Fruit fly (Drosophila melanogaster) whole organism, adult: ENCODE measurements around the gene CG11755.

Source experiments
- CG11617 ChIP-seq: fragments of 200-800 bp; sonication (Bioruptor generic); optimal IDR thresholded peaks from 2 replicates; lab custom pipeline; 2017; ENCODE audit warnings: mild to moderate bottlenecking, missing biosample characterization, missing genetic modification reagents, missing genetic modification characterization
- CG12768 ChIP-seq: fragments of 200-800 bp; sonication (Bioruptor generic); optimal IDR thresholded peaks from 2 replicates; lab custom pipeline; 2017; ENCODE audit warnings: missing biosample characterization, missing genetic modification characterization, mild to moderate bottlenecking, moderate library complexity, missing genetic modification reagents
- CG14711 ChIP-seq: fragments of 200-800 bp; sonication (Bioruptor generic); optimal IDR thresholded peaks from 2 replicates; lab custom pipeline; 2018; ENCODE audit warnings: missing biosample characterization, mild to moderate bottlenecking, missing genetic modification characterization, moderate library complexity
- CG1620 ChIP-seq: fragments of 200-800 bp; sonication (Bioruptor generic); optimal IDR thresholded peaks from 2 replicates; lab custom pipeline; 2016; ENCODE audit warnings: missing biosample characterization, missing genetic modification characterization
- CG33017 ChIP-seq: fragments of 200-800 bp; sonication (Bioruptor generic); optimal IDR thresholded peaks from 2 replicates; lab custom pipeline; 2018; ENCODE audit warnings: missing biosample characterization, mild to moderate bottlenecking, missing genetic modification characterization, moderate library complexity
- CG5204 ChIP-seq: fragments of 200-800 bp; sonication (Bioruptor generic); optimal IDR thresholded peaks from 2 replicates; lab custom pipeline; 2016; ENCODE audit warnings: missing biosample characterization, missing genetic modification characterization
- CG7045 ChIP-seq: fragments of 200-800 bp; sonication (Bioruptor generic); optimal IDR thresholded peaks from 2 replicates; lab custom pipeline; 2017; ENCODE audit warnings: missing biosample characterization, mild to moderate bottlenecking, missing genetic modification characterization
- CG7101 ChIP-seq: fragments of 200-800 bp; sonication (Bioruptor generic); optimal IDR thresholded peaks from 2 replicates; lab custom pipeline; 2018; ENCODE audit warnings: missing biosample characterization, mild to moderate bottlenecking, missing genetic modification characterization, moderate library complexity
- Clk ChIP-seq: fragments of 200-800 bp; sonication (Bioruptor generic); optimal IDR thresholded peaks from 2 replicates; lab custom pipeline; 2017; ENCODE audit warnings: missing biosample characterization, missing genetic modification characterization
- Crg-1 ChIP-seq: fragments of 200-800 bp; sonication (Bioruptor generic); optimal IDR thresholded peaks from 2 replicates; lab custom pipeline; 2016; ENCODE audit warnings: missing biosample characterization, missing genetic modification characterization
- Hr96 ChIP-seq: fragments of 200-800 bp; sonication (Bioruptor generic); optimal IDR thresholded peaks from 2 replicates; lab custom pipeline; 2016; ENCODE audit warnings: missing biosample characterization, missing genetic modification characterization
- Mnt ChIP-seq: fragments of 200-800 bp; sonication (Bioruptor generic); optimal IDR thresholded peaks from 2 replicates; lab custom pipeline; 2016; ENCODE audit warnings: missing biosample characterization, mild to moderate bottlenecking, missing genetic modification characterization
- bab1 ChIP-seq: fragments of 200-800 bp; sonication (Bioruptor generic); optimal IDR thresholded peaks from 3 replicates; lab custom pipeline; 2019; ENCODE audit warnings: missing biosample characterization, mild to moderate bottlenecking, missing genetic modification characterization, moderate library complexity
- cic ChIP-seq: fragments of 200-800 bp; sonication (Bioruptor generic); optimal IDR thresholded peaks from 2 replicates; lab custom pipeline; 2017; ENCODE audit warnings: missing biosample characterization, mild to moderate bottlenecking, missing genetic modification characterization, moderate library complexity
- cnc ChIP-seq, 2 experiments: fragments of >200 bp; optimal IDR thresholded peaks; 2 replicates each; lab custom pipeline; 2017
- kay ChIP-seq: fragments of 200-800 bp; sonication (Bioruptor generic); peaks from one replicate; lab custom pipeline; 2016; ENCODE audit warnings: missing biosample characterization, missing genetic modification characterization, borderline replicate concordance
- ovo ChIP-seq: fragments of 200-800 bp; sonication (Bioruptor generic); optimal IDR thresholded peaks from 2 replicates; lab custom pipeline; 2016; ENCODE audit warnings: missing biosample characterization, missing genetic modification characterization
- pad ChIP-seq: fragments of 200-800 bp; sonication (Bioruptor generic); optimal IDR thresholded peaks from 3 replicates; lab custom pipeline; 2017; ENCODE audit warnings: missing biosample characterization, missing genetic modification characterization, mild to moderate bottlenecking, moderate library complexity, missing genetic modification reagents
- tj ChIP-seq: fragments of 200-800 bp; sonication (Bioruptor generic); optimal IDR thresholded peaks from 3 replicates; lab custom pipeline; 2017; ENCODE audit warnings: missing biosample characterization, mild to moderate bottlenecking, missing genetic modification characterization, moderate library complexity
- toe ChIP-seq: fragments of 200-800 bp; sonication (Bioruptor generic); optimal IDR thresholded peaks from 2 replicates; lab custom pipeline; 2016; ENCODE audit warnings: missing biosample characterization, missing genetic modification characterization

Gene CG11755

DNA sequence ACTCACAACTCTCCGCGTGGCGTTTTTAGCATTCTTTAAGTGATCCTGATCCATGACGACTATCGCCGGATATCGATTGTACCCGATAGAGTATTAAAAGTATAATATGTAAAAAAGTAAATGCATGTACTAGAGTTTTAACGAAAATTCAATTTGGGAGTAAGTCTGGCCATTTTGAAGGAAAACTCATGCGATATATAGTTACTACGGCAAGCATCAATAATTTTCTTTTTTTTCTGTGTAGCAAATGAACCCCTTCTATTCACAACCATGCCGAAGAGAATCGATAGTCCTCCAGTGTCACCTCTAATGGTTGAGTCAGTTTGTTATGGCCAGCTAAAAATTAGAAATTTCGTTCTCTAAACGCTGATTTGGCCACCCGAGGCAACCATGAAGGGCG lies 24.0 kb upstream of the CG11755 start, which contains the start of the genes Sys1 and Dhod:
Gene Sys1 (plus strand): TSS at position 91 of the 400 bp plus-strand sequence.
Gene Dhod (minus strand): TSS at position 186 of the 400 bp plus-strand sequence.
- peak; percentile 79 for TF ChIP-seq Crg-1 (GFP tag; lab: Kevin White, UChicago)
- TF ChIP-seq kay: no peak
- TF ChIP-seq ovo (GFP tag; lab: Kevin White, UChicago): peak; percentile 19
- TF ChIP-seq toe: peak; percentile 84
- TF ChIP-seq Clk (GFP tag; lab: Kevin White, UChicago): peak; percentile 16
- TF ChIP-seq cnc (optimal IDR thresholded peaks at IDR 0.05; lab: Kevin White, UChicago): no peak
- TF ChIP-seq CG7045: peak; percentile 49
- TF ChIP-seq CG7101 (tag; lab: Kevin White, UChicago): peak; percentile 74
- peak; percentile 9 for TF ChIP-seq cic
- peak; percentile 46 for TF ChIP-seq tj (GFP tag; lab: Kevin White, UChicago)
- peak; percentile 89 for TF ChIP-seq bab1
- TF ChIP-seq Hr96 (GFP tag; lab: Kevin White, UChicago): peak; percentile 76
- TF ChIP-seq CG5204: no peak
- TF ChIP-seq CG14711 (tag; lab: Kevin White, UChicago): peak; percentile 81
- TF ChIP-seq CG11617 (GFP tag; lab: Kevin White, UChicago): peak; percentile 75
- peak; percentile 71 for TF ChIP-seq CG12768
- TF ChIP-seq CG1620: peak; percentile 74
- TF ChIP-seq Mnt (GFP tag; lab: Kevin White, UChicago): peak; percentile 87
- TF ChIP-seq pad (GFP tag; lab: Kevin White, UChicago): peak; percentile 47
- peak; percentile 54 for TF ChIP-seq CG33017 (tag; lab: Kevin White, UChicago)

DNA sequence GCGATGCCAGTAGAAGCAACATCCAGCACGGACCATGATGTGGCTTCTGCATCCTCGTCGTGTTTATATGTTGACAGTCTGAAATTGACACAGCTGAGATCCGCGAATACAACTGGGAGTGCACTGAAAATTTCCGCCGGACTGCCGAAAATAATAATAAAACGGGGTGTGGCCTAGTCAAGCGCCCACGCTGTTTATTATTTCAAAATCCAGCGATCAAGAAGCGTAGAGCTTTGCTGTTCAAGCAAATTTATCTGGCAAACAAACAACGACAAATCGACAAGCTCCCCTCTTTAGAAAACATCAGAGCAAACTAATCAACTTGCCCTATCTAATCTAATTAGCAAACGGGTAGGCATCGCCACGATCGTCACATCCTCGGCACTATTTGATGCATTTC lies 22.7 kb upstream of the CG11755 start:
- TF ChIP-seq ovo (GFP tag; lab: Kevin White, UChicago) (no peak), CG33017 (tag; lab: Kevin White, UChicago) (peak; percentile 34), cnc (optimal IDR thresholded peaks at IDR 0.05; lab: Kevin White, UChicago) (no peak), CG12768 (peak; percentile 65), Clk (GFP tag; lab: Kevin White, UChicago) (no peak), CG7101 (tag; lab: Kevin White, UChicago) (peak; percentile 54), pad (GFP tag; lab: Kevin White, UChicago) (peak; percentile 46), bab1 (no peak), CG11617 (GFP tag; lab: Kevin White, UChicago) (peak; percentile 22), cic (peak; percentile 77), CG7045 (peak; percentile 37), Crg-1 (GFP tag; lab: Kevin White, UChicago) (peak; percentile 65), tj (GFP tag; lab: Kevin White, UChicago) (peak; percentile 21), Mnt (GFP tag; lab: Kevin White, UChicago) (no peak)

DNA sequence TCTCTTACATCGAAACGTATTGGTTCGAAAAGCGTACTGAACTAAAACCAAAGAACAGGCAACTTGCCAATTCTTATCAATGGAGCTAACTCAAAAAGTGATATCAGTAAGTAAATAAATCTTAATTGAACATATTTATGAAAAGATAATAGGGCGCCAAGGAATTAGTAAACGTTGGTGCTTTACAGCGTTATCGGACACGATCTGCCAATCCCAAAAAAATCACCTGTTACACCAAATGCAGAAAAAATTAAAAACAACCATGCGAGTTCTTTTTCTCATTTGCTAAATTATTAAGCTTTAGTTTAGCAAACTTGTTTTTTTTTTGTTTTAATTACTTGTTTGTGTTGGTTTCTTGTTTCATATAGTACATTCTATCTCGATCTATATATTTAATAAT lies 22.0 kb upstream of the CG11755 start, which contains the start of gene CG42489:
Gene CG42489 (minus strand): TSS at position 101 of the 400 bp plus-strand sequence.
- no peak for TF ChIP-seq Hr96 (GFP tag; lab: Kevin White, UChicago)

DNA sequence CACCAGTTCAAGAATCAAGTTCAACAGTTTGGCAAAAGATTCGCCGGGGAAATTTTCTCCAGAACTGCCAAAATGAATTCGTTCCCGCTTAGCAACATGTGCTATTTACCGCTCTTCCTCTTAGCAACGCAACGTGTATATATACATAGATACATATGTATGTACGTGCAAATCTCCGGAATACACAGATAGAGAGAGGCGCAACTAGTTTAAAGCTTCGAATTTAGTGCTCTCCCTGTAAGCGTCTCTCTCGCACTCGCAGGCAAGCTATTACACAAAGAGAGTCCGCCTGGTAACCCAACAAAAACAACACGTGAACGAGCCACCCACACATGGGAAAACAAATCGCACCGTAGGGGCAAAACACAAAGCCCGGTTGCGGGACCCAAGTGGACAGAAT lies 18.0 kb upstream of the CG11755 start:
- TF ChIP-seq Mnt (GFP tag; lab: Kevin White, UChicago) (peak; percentile 64), CG11617 (GFP tag; lab: Kevin White, UChicago) (no peak), CG7045 (no peak), toe (no peak)

DNA sequence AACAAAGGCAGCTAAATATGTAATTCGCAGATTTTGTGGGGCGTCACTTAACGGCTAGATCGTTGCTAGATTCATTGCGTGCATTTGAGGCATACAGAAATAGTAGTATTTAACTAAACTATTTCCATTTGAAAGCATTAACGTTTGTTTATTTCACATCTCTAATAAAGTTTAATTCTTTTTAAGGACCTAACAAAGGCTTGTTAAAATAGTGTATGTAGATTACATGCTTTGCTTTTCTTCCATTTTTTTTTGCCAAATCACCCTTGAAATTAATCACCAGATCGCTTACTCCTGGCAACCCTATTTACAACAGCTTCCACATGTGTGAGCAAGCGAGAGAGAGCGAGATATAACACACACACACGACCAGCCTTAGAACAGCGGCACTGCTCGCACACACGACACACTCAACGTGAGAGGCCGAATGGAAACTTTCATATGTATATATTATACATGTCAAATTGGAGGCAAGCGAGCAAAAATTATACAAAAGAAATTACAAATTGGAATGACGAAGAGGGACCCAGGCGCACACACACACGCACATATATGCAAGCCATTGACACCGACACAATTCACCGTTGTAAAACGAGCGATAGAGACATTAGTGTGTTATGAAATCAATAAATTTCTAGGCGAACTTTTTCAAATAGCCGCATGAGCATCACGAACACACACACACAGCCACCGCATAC lies 17.4 kb upstream of the CG11755 start:
- TF ChIP-seq toe: peak; percentile 75
- TF ChIP-seq Crg-1 (GFP tag; lab: Kevin White, UChicago): peak; percentile 17
- TF ChIP-seq bab1: peak; percentile 23
- TF ChIP-seq CG33017 (tag; lab: Kevin White, UChicago): peak; percentile 77
- peak; percentile 79 for TF ChIP-seq tj (GFP tag; lab: Kevin White, UChicago)
- TF ChIP-seq pad (GFP tag; lab: Kevin White, UChicago): peak; percentile 88
- peak; percentile 79 for TF ChIP-seq CG11617 (GFP tag; lab: Kevin White, UChicago)
- peak; percentile 79 for TF ChIP-seq ovo (GFP tag; lab: Kevin White, UChicago)
- TF ChIP-seq CG12768: peak; percentile 67
- TF ChIP-seq Clk (GFP tag; lab: Kevin White, UChicago): peak; percentile 52
- peak; percentile 76 for TF ChIP-seq CG1620
- TF ChIP-seq kay: peak; percentile 98
- TF ChIP-seq cnc (optimal IDR thresholded peaks at IDR 0.05; lab: Kevin White, UChicago): peak; percentile 56 to 70
- peak; percentile 99 for TF ChIP-seq CG14711 (tag; lab: Kevin White, UChicago)
- TF ChIP-seq Hr96 (GFP tag; lab: Kevin White, UChicago): peak; percentile 70
- TF ChIP-seq CG5204: no peak
- peak; percentile 79 for TF ChIP-seq CG7101 (tag; lab: Kevin White, UChicago)
- peak; percentile 84 for TF ChIP-seq Mnt (GFP tag; lab: Kevin White, UChicago)
- TF ChIP-seq cic: peak; percentile 96
- TF ChIP-seq CG7045: peak; percentile 69

DNA sequence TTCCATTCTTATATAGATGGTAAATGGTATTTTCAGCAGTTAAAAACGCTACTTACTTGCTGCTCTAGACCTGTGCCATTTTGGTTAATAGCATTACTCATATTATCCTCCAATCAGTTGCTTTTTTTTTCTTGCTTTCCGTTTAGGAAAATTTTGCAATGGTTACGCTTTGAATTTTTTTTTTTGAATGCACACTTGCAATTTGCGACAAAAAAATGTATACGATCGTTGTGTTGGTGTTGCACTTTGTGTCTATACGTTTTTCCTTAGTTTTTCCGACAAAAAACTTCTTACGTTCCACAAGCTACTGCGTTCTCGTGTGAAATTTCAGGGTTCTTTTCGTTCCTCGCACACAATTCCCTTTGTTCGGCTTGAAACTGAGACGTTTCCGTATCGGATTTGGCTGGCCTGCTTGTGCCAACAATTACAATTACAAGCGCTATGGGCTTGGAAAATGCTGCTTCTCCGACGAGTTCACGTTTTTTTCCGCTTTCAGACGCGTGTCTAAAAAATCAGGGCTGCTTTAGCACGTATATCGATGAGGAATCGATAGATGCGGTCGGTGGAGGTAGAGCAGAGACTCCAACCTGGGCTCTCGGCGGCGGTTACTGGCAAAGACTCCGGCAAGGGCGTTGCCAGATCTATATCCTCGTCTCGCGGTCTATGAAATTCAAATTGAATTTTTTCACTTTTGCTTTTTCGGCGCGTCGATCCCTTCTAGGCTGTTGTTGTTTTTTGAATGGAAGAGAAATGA lies 16.6 kb upstream of the CG11755 start:
- TF ChIP-seq pad (GFP tag; lab: Kevin White, UChicago) (peak; percentile 33), CG14711 (tag; lab: Kevin White, UChicago) (peak; percentile 45), CG5204 (no peak), Hr96 (GFP tag; lab: Kevin White, UChicago) (no peak), CG11617 (GFP tag; lab: Kevin White, UChicago) (peak; percentile 40), ovo (GFP tag; lab: Kevin White, UChicago) (peak; percentile 22), cic (peak; percentile 63), bab1 (peak; percentile 78), CG7045 (peak; percentile 30), tj (GFP tag; lab: Kevin White, UChicago) (peak; percentile 4), cnc (optimal IDR thresholded peaks at IDR 0.05; lab: Kevin White, UChicago) (no peak), toe (no peak), CG1620 (peak; percentile 63), Clk (GFP tag; lab: Kevin White, UChicago) (no peak), CG7101 (tag; lab: Kevin White, UChicago) (peak; percentile 71), Crg-1 (GFP tag; lab: Kevin White, UChicago) (peak; percentile 29), CG12768 (no peak), CG33017 (tag; lab: Kevin White, UChicago) (peak; percentile 36), Mnt (GFP tag; lab: Kevin White, UChicago) (peak; percentile 95), kay (no peak)
